Worm (Caenorhabditis elegans) whole organism, midembryonic: Measurements from ENCODE around the gene hrg-2.

Experiments used
- cog-1 ChIP-seq: sonication (generic microtip); optimal IDR thresholded peaks from 2 replicates; lab custom pipeline; 2016; ENCODE audit warnings: missing genetic modification characterization, missing compliant biosample characterization
- flt-1 ChIP-seq: fragments of 200-800 bp; sonication (Bioruptor generic); IDR thresholded peaks from 2 replicates; pipeline ENCODE4 v1.3.6; 2022; ENCODE audit warnings: missing genetic modification characterization, missing compliant biosample characterization
- med-1 ChIP-seq: sonication (generic microtip); optimal IDR thresholded peaks from 2 replicates; lab custom pipeline; 2017; ENCODE audit warnings: missing genetic modification characterization, mild to moderate bottlenecking, missing compliant biosample characterization, antibody characterized with exemption, missing genetic modification reagents; ENCODE audit not compliant: insufficient read depth
- ref-1 ChIP-seq: fragments of 200-800 bp; sonication (Bioruptor generic); conservative IDR thresholded peaks from 2 replicates; pipeline ENCODE4 v1.3.6; 2022; ENCODE audit warnings: missing genetic modification reagents, missing genetic modification characterization, missing compliant biosample characterization
- tab-1 ChIP-seq: fragments of 200-800 bp; sonication (Bioruptor generic); IDR thresholded peaks from 2 replicates; pipeline ENCODE4 v1.3.6; 2022; ENCODE audit warnings: missing genetic modification characterization, missing compliant biosample characterization
- ztf-23 ChIP-seq: fragments of 200-800 bp; sonication (Bioruptor generic); IDR thresholded peaks from 2 replicates; pipeline ENCODE4 v1.3.6; 2022; ENCODE audit warnings: missing genetic modification reagents, missing genetic modification characterization, missing compliant biosample characterization

ce11 chrV:12397545-12397944 is 12.8 kb downstream of the hrg-2 start, which contains the start of gene K01D12.5:
- TF ChIP-seq ref-1 (no peak), med-1 (GFP tag; lab: Kevin White, UChicago) (no peak), flt-1 (no peak), tab-1 (GFP tag; lab: Robert Waterston, UW) (no peak), ztf-23 (no peak), cog-1 (tag; lab: Kevin White, UChicago) (no peak)
